Worm (Caenorhabditis elegans): ENCODE results near the gene C24H12.6.

DNA sequence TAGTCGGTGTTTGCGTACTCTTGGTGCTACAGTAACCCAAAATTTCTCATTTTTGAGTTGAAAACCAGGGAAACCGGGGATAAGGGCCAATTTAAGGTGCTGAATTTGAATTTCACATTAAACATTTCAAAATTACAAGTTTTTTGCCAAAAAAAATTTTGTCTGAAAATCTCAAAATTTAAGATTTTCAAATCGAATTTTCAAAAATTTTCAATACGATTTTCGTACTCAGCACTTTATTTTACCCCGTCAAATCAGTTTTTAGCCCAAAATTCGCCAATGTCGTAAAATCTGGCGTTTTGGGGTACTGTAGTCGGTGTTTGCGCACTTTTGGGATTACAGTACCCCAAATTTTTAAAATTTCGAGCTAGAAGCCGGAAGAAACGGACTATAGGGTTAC is 42.2 kb upstream of the C24H12.6 start, which contains the start of gene W10D9.3:
- TF ChIP-seq him-1 (tag; optimal IDR thresholded peaks at IDR 0.05) (no peak), dao-5 (tag; optimal IDR thresholded peaks at IDR 0.05) (no peak), W03F9.2 (tag; optimal IDR thresholded peaks at IDR 0.05) (no peak)

Data from whole organism, L4/young adult.